Fruit fly (Drosophila melanogaster) whole organism, embryonic: ENCODE results near the gene CG16779.
A peak's percentile ranks its signal among the peaks of the same experiment; 100 is the strongest.

Experiments used
- Blimp-1 ChIP-seq: fragments of 200-800 bp; sonication (Bioruptor generic); optimal IDR thresholded peaks from 3 replicates; lab custom pipeline; 2018; ENCODE audit warnings: missing biosample characterization, missing genetic modification characterization, mild to moderate bottlenecking, moderate library complexity, missing genetic modification reagents
- CG10274 ChIP-seq: fragments of 200-800 bp; sonication (Bioruptor generic); optimal IDR thresholded peaks from 3 replicates; lab custom pipeline; 2017; ENCODE audit warnings: missing biosample characterization, mild to moderate bottlenecking, missing genetic modification characterization
- CG11456 ChIP-seq: fragments of 200-800 bp; sonication (Bioruptor generic); IDR thresholded peaks from 3 replicates; pipeline ENCODE4 v1.3.6; 2022; ENCODE audit warnings: missing biosample characterization, missing genetic modification characterization
- CG11504 ChIP-seq: fragments of 200-800 bp; sonication (Bioruptor generic); optimal IDR thresholded peaks from 3 replicates; lab custom pipeline; 2019; ENCODE audit warnings: missing biosample characterization, mild to moderate bottlenecking, missing genetic modification characterization, moderate library complexity
- CG12659 ChIP-seq: fragments of 200-800 bp; sonication (Bioruptor generic); optimal IDR thresholded peaks from 3 replicates; lab custom pipeline; 2017; ENCODE audit warnings: mild to moderate bottlenecking, missing biosample characterization, missing genetic modification reagents, missing genetic modification characterization
- CG12942 ChIP-seq: fragments of 200-800 bp; sonication (Bioruptor generic); optimal IDR thresholded peaks from 3 replicates; lab custom pipeline; 2016; ENCODE audit warnings: missing biosample characterization, missing genetic modification characterization
- CG13424 ChIP-seq: fragments of 200-800 bp; sonication (Bioruptor generic); optimal IDR thresholded peaks from 2 replicates; lab custom pipeline; 2019; ENCODE audit warnings: missing biosample characterization, mild to moderate bottlenecking, missing genetic modification characterization, moderate library complexity
- CG14667 ChIP-seq: fragments of 200-800 bp; sonication (Bioruptor generic); IDR thresholded peaks from 2 replicates; pipeline ENCODE4 v1.3.6; 2022; ENCODE audit warnings: missing biosample characterization, missing genetic modification characterization
- CG15073 ChIP-seq: fragments of 200-800 bp; sonication (Bioruptor generic); optimal IDR thresholded peaks from 2 replicates; lab custom pipeline; 2016; ENCODE audit warnings: missing biosample characterization, missing genetic modification characterization
- CG15269 ChIP-seq: fragments of 200-800 bp; sonication (Bioruptor generic); optimal IDR thresholded peaks from 2 replicates; lab custom pipeline; 2018; ENCODE audit warnings: missing biosample characterization, mild to moderate bottlenecking, missing genetic modification characterization, moderate library complexity
- CG18476 ChIP-seq: fragments of 200-800 bp; sonication (Bioruptor generic); optimal IDR thresholded peaks from 2 replicates; lab custom pipeline; 2016; ENCODE audit warnings: missing biosample characterization, mild to moderate bottlenecking, missing genetic modification characterization
- CG2199 ChIP-seq: fragments of 200-800 bp; sonication (Bioruptor generic); IDR thresholded peaks from 3 replicates; pipeline ENCODE4 v1.3.6; 2022; ENCODE audit warnings: missing biosample characterization, missing genetic modification characterization
- CG3163 ChIP-seq: fragments of 200-800 bp; sonication (Bioruptor generic); optimal IDR thresholded peaks from 3 replicates; lab custom pipeline; 2016; ENCODE audit warnings: missing biosample characterization, missing genetic modification characterization
- CG34224 ChIP-seq: fragments of 200-800 bp; sonication (Bioruptor generic); IDR thresholded peaks from 3 replicates; pipeline ENCODE4 v1.3.6; 2022; ENCODE audit warnings: missing biosample characterization, missing genetic modification characterization; ENCODE audit not compliant: partially characterized antibody
- CG4707 ChIP-seq: fragments of 200-800 bp; sonication (Bioruptor generic); optimal IDR thresholded peaks from 2 replicates; lab custom pipeline; 2018; ENCODE audit warnings: missing biosample characterization, mild to moderate bottlenecking, missing genetic modification characterization, moderate library complexity
- CG4820 ChIP-seq: fragments of 200-800 bp; sonication (Bioruptor generic); optimal IDR thresholded peaks from 3 replicates; lab custom pipeline; 2016; ENCODE audit warnings: missing biosample characterization, missing genetic modification characterization
- CG7928 ChIP-seq: fragments of 200-800 bp; sonication (Bioruptor generic); optimal IDR thresholded peaks from 2 replicates; lab custom pipeline; 2017; ENCODE audit warnings: missing biosample characterization, mild to moderate bottlenecking, missing genetic modification characterization
- CG8281 ChIP-seq: fragments of 200-800 bp; sonication (Bioruptor generic); optimal IDR thresholded peaks from 2 replicates; lab custom pipeline; 2018; ENCODE audit warnings: missing biosample characterization, mild to moderate bottlenecking, missing genetic modification characterization, moderate library complexity
- CG8944 ChIP-seq: fragments of 200-800 bp; sonication (Bioruptor generic); optimal IDR thresholded peaks from 3 replicates; lab custom pipeline; 2016; ENCODE audit warnings: missing biosample characterization, missing genetic modification characterization
- Chrac-16 ChIP-seq: fragments of 200-800 bp; sonication (Bioruptor generic); optimal IDR thresholded peaks from 3 replicates; lab custom pipeline; 2016; ENCODE audit warnings: missing biosample characterization, missing genetic modification characterization
- D19A ChIP-seq: fragments of 200-800 bp; optimal IDR thresholded peaks from 3 replicates; lab custom pipeline; 2019; ENCODE audit warnings: missing biosample characterization, mild to moderate bottlenecking, missing genetic modification characterization, moderate library complexity
- Dfd ChIP-seq, 2 experiments: fragments of >200 bp; optimal IDR thresholded peaks; 2 replicates each; lab custom pipeline; 2017; ENCODE audit warnings: missing biosample characterization in 2 of 2, missing genetic modification characterization in 2 of 2
- H15 ChIP-seq: fragments of 200-800 bp; sonication (Bioruptor generic); IDR thresholded peaks from 3 replicates; pipeline ENCODE4 v1.3.6; 2022; ENCODE audit warnings: missing biosample characterization, missing genetic modification characterization
- HLH3B ChIP-seq: fragments of 200-800 bp; sonication (Bioruptor generic); IDR thresholded peaks from 2 replicates; pipeline ENCODE4 v1.3.6; 2022; ENCODE audit warnings: missing biosample characterization, missing genetic modification characterization
- HLHmδ ChIP-seq: fragments of 200-800 bp; sonication (Bioruptor generic); optimal IDR thresholded peaks from 2 replicates; lab custom pipeline; 2018; ENCODE audit warnings: missing biosample characterization, mild to moderate bottlenecking, missing genetic modification characterization, moderate library complexity
- HmgD ChIP-seq: fragments of 200-800 bp; sonication (Bioruptor generic); optimal IDR thresholded peaks from 3 replicates; lab custom pipeline; 2016; ENCODE audit warnings: missing biosample characterization, missing genetic modification characterization
- Med ChIP-seq: fragments of 200-800 bp; sonication (Bioruptor generic); peaks from one replicate; lab custom pipeline; 2016; ENCODE audit warnings: missing biosample characterization, missing genetic modification characterization, mild to moderate bottlenecking, inconsistent platforms, moderate library complexity
- Mrtf ChIP-seq: fragments of 200-800 bp; sonication (Bioruptor generic); IDR thresholded peaks from 3 replicates; pipeline ENCODE4 v1.3.6; 2022; ENCODE audit warnings: missing biosample characterization, missing genetic modification characterization
- NFAT ChIP-seq: fragments of 200-800 bp; sonication (Bioruptor generic); IDR thresholded peaks from 2 replicates; pipeline ENCODE4 v1.3.6; 2022; ENCODE audit warnings: missing biosample characterization, missing genetic modification characterization
- Pdp1 ChIP-seq, 2 experiments: fragments of 200-800 bp; sonication (Bioruptor generic); optimal IDR thresholded peaks; 3 replicates each; lab custom pipeline; 2016; ENCODE audit warnings: missing biosample characterization in 2 of 2, missing genetic modification characterization in 2 of 2, mild to moderate bottlenecking in 1 of 2, moderate library complexity in 1 of 2
- Sin3A ChIP-seq: fragments of >200 bp; optimal IDR thresholded peaks from 2 replicates; lab custom pipeline; 2018
- Xrp1 ChIP-seq: fragments of 200-800 bp; sonication (Bioruptor generic); IDR thresholded peaks from 2 replicates; pipeline ENCODE4 v1.3.6; 2022; ENCODE audit warnings: missing biosample characterization, missing genetic modification characterization
- aop ChIP-seq: fragments of 200-800 bp; sonication (Bioruptor generic); IDR thresholded peaks from 2 replicates; pipeline ENCODE4 v1.3.6; 2022; ENCODE audit warnings: missing biosample characterization, missing genetic modification characterization
- ci ChIP-seq: fragments of 200-800 bp; sonication (Bioruptor generic); IDR thresholded peaks from 3 replicates; pipeline ENCODE4 v1.3.6; 2022; ENCODE audit warnings: missing biosample characterization, missing genetic modification characterization
- dati ChIP-seq: fragments of 200-800 bp; sonication (Bioruptor generic); IDR thresholded peaks from 2 replicates; pipeline ENCODE4 v1.3.6; 2022; ENCODE audit warnings: missing biosample characterization, missing genetic modification characterization
- eve ChIP-seq, 2 experiments: fragments of >200 bp; optimal IDR thresholded peaks; 2 replicates each; lab custom pipeline; 2017; ENCODE audit warnings: missing biosample characterization in 2 of 2, missing genetic modification characterization in 2 of 2
- exex ChIP-seq: fragments of 200-800 bp; sonication (Bioruptor generic); optimal IDR thresholded peaks from 4 replicates; lab custom pipeline; 2018; ENCODE audit warnings: missing biosample characterization, mild to moderate bottlenecking, missing genetic modification characterization, moderate library complexity
- eyg ChIP-seq: fragments of 200-800 bp; sonication (Bioruptor generic); optimal IDR thresholded peaks from 3 replicates; lab custom pipeline; 2016; ENCODE audit warnings: missing biosample characterization, missing genetic modification characterization
- fd64A ChIP-seq: fragments of 200-800 bp; sonication (Bioruptor generic); optimal IDR thresholded peaks from 3 replicates; lab custom pipeline; 2018; ENCODE audit warnings: missing biosample characterization, mild to moderate bottlenecking, missing genetic modification characterization
- gce ChIP-seq: fragments of 200-800 bp; sonication (Bioruptor generic); IDR thresholded peaks from 3 replicates; pipeline ENCODE4 v1.3.6; 2022; ENCODE audit warnings: missing biosample characterization, missing genetic modification characterization
- grn ChIP-seq: fragments of 200-800 bp; sonication (Bioruptor generic); optimal IDR thresholded peaks from 3 replicates; lab custom pipeline; 2017; ENCODE audit warnings: missing biosample characterization, missing genetic modification characterization
- gro ChIP-seq: fragments of 200-800 bp; sonication (Bioruptor generic); optimal IDR thresholded peaks from 2 replicates; lab custom pipeline; 2016; ENCODE audit warnings: missing biosample characterization, missing genetic modification characterization
- ham ChIP-seq: fragments of 200-800 bp; sonication (Bioruptor generic); IDR thresholded peaks from 2 replicates; pipeline ENCODE4 v1.3.6; 2022; ENCODE audit warnings: missing biosample characterization, missing genetic modification characterization
- knrl ChIP-seq: fragments of 200-800 bp; sonication (Bioruptor generic); IDR thresholded peaks from 3 replicates; pipeline ENCODE4 v1.3.6; 2022; ENCODE audit warnings: missing biosample characterization, missing genetic modification characterization; ENCODE audit not compliant: partially characterized antibody
- lbe ChIP-seq: fragments of 200-800 bp; sonication (Bioruptor generic); optimal IDR thresholded peaks from 2 replicates; lab custom pipeline; 2016; ENCODE audit warnings: missing biosample characterization, mild to moderate bottlenecking, missing genetic modification characterization
- lilli ChIP-seq: fragments of 200-800 bp; sonication (Bioruptor generic); optimal IDR thresholded peaks from 3 replicates; lab custom pipeline; 2016; ENCODE audit warnings: missing biosample characterization, missing genetic modification characterization
- psq ChIP-seq: fragments of 200-800 bp; sonication (Bioruptor generic); optimal IDR thresholded peaks from 2 replicates; lab custom pipeline; 2017; ENCODE audit warnings: missing biosample characterization, missing genetic modification characterization
- ranshi ChIP-seq: fragments of 200-800 bp; sonication (Bioruptor generic); IDR thresholded peaks from 2 replicates; pipeline ENCODE4 v1.3.6; 2022; ENCODE audit warnings: missing biosample characterization, missing genetic modification characterization
- scrt ChIP-seq: fragments of 200-800 bp; sonication (Bioruptor generic); optimal IDR thresholded peaks from 2 replicates; lab custom pipeline; 2018; ENCODE audit warnings: missing biosample characterization, mild to moderate bottlenecking, missing genetic modification characterization, moderate library complexity
- sqz ChIP-seq: fragments of 200-800 bp; sonication (Bioruptor generic); optimal IDR thresholded peaks from 3 replicates; lab custom pipeline; 2018; ENCODE audit warnings: missing biosample characterization, mild to moderate bottlenecking, missing genetic modification characterization
- wor ChIP-seq: fragments of 200-800 bp; sonication (Bioruptor generic); IDR thresholded peaks from 2 replicates; pipeline ENCODE4 v1.3.6; 2022; ENCODE audit warnings: missing biosample characterization, missing genetic modification characterization

Gene CG16779

dm6 chr3R:9419300-9419652 is 74.2 kb downstream of the CG16779 start (continued):
- TF ChIP-seq lilli (peak; percentile 17), HmgD (GFP tag; lab: Kevin White, UChicago) (no peak), ham (GFP tag; lab: Robert Waterston, UW) (no peak), Mrtf (GFP tag; lab: Robert Waterston, UW) (no peak), CG11456 (GFP tag; lab: Robert Waterston, UW) (no peak), CG18476 (no peak), gro (GFP tag; lab: Kevin White, UChicago) (peak; percentile 43), CG8944 (no peak), knrl (no peak), HLHmδ (GFP tag; lab: Kevin White, UChicago) (peak; percentile 52), wor (GFP tag; lab: Robert Waterston, UW) (no peak), CG12659 (GFP tag; lab: Kevin White, UChicago) (no peak), CG34224 (GFP tag; lab: Robert Waterston, UW) (no peak), Sin3A (lab: Kevin White, UChicago) (no peak), HLH3B (GFP tag; lab: Robert Waterston, UW) (no peak), grn (GFP tag; lab: Kevin White, UChicago) (no peak), ci (no peak), Chrac-16 (GFP tag; lab: Kevin White, UChicago) (no peak), CG12942 (GFP tag; lab: Kevin White, UChicago) (no peak), CG4707 (GFP tag; lab: Kevin White, UChicago) (no peak), ranshi (GFP tag; lab: Robert Waterston, UW) (no peak), CG14667 (no peak), Pdp1 (GFP tag; optimal IDR thresholded peaks at IDR 0.05; lab: Kevin White, UChicago) (no peak), scrt (no peak), CG15073 (GFP tag; lab: Kevin White, UChicago) (no peak), CG15269 (no peak), CG2199 (no peak), gce (GFP tag; lab: Robert Waterston, UW) (no peak), Xrp1 (GFP tag; lab: Robert Waterston, UW) (no peak), CG4820 (no peak), CG7928 (GFP tag; lab: Kevin White, UChicago) (no peak), CG10274 (no peak), D19A (tag; lab: Kevin White, UChicago) (no peak), H15 (no peak), NFAT (GFP tag; lab: Robert Waterston, UW) (no peak)

- TF ChIP-seq aop (GFP tag; lab: Robert Waterston, UW) = no peak
- TF ChIP-seq lbe (GFP tag; lab: Kevin White, UChicago) = peak; percentile 20
- TF ChIP-seq Med (GFP tag; lab: Kevin White, UChicago) = peak; percentile 51
- peak; percentile 66 for TF ChIP-seq sqz (GFP tag; lab: Kevin White, UChicago)
- TF ChIP-seq dati (GFP tag; lab: Robert Waterston, UW) = no peak
- TF ChIP-seq scrt = peak; percentile 4
- TF ChIP-seq CG8281 = no peak
- TF ChIP-seq Pdp1 (GFP tag; optimal IDR thresholded peaks at IDR 0.05; lab: Kevin White, UChicago) = peak in 1 of 2 experiments; percentile 98
- TF ChIP-seq psq (GFP tag; lab: Kevin White, UChicago) = peak; percentile 38
- peak; percentile 22 for TF ChIP-seq CG3163 (GFP tag; lab: Kevin White, UChicago)
- peak; percentile 3 for TF ChIP-seq eyg (GFP tag; lab: Kevin White, UChicago)
- TF ChIP-seq CG11504 (tag; lab: Kevin White, UChicago) = no peak
- TF ChIP-seq CG13424 (tag; lab: Kevin White, UChicago) = no peak
- peak; percentile 8 for TF ChIP-seq Blimp-1 (GFP tag; lab: Kevin White, UChicago)
- peak; percentile 13 for TF ChIP-seq CG12659 (GFP tag; lab: Kevin White, UChicago)
- no peak for TF ChIP-seq Dfd (GFP tag; optimal IDR thresholded peaks at IDR 0.05; lab: Kevin White, UChicago)
- TF ChIP-seq eve (GFP tag; optimal IDR thresholded peaks at IDR 0.05; lab: Kevin White, UChicago) = peak in 1 of 2 experiments; percentile 68
- TF ChIP-seq exex (tag; lab: Kevin White, UChicago) = peak; percentile 3
- TF ChIP-seq fd64A = peak; percentile 10
Observed at dm6 chr3R:9418373-9419299, 74.8 kb downstream of the CG16779 start.
